Fruit fly (Drosophila melanogaster) S2 (cell line): ENCODE measurements around the gene velo.

Experiments used
- CG8478 ChIP-seq: fragments of >200 bp; optimal IDR thresholded peaks from 2 replicates; lab custom pipeline; 2018
- CTCF ChIP-seq, 2 experiments: fragments of >200 bp; optimal IDR thresholded peaks; 2 replicates each; lab custom pipeline; 2018

- TF ChIP-seq CG8478 (lab: Kevin White, UChicago) (no peak), CTCF (optimal IDR thresholded peaks at IDR 0.05; lab: Kevin White, UChicago) (peak in 1 of 2 experiments; percentile 40)
Observed at dm6 chr3L:6742974-6743345, 9.6 kb downstream of the velo start, which contains the start of gene dikar.
